Fruit fly (Drosophila melanogaster): Measurements from ENCODE around the gene CG43348.

CG43348 gene

dm6 chr2L:1217892-1218473 lies 18.8 kb downstream of the CG43348 start (continued):
- no peak for TF ChIP-seq CG4854 (GFP tag; optimal IDR thresholded peaks at IDR 0.05)
- peak; percentile 60; the same call in 1 of the 2 replicates for TF ChIP-seq Atf6 (GFP tag; IDR thresholded peaks at IDR 0.05)
- TF ChIP-seq zfh1 (GFP tag; IDR thresholded peaks at IDR 0.05), result no peak
- TF ChIP-seq nau (GFP tag; optimal IDR thresholded peaks at IDR 0.05), result no peak
- TF ChIP-seq CG6272 (GFP tag; IDR thresholded peaks at IDR 0.05), result no peak
- no peak for TF ChIP-seq B-H1 (GFP tag; IDR thresholded peaks at IDR 0.05)
- no peak for TF ChIP-seq fd3F (GFP tag; optimal IDR thresholded peaks at IDR 0.05)
- no peak for TF ChIP-seq CG33213 (GFP tag; optimal IDR thresholded peaks at IDR 0.05)
- TF ChIP-seq fd96Cb (tag; optimal IDR thresholded peaks at IDR 0.05), result no peak
- no peak for TF ChIP-seq Dip2 (GFP tag; IDR thresholded peaks at IDR 0.05)
- no peak for TF ChIP-seq CG9876 (GFP tag; optimal IDR thresholded peaks at IDR 0.05)
- no peak for TF ChIP-seq zf30C (GFP tag; optimal IDR thresholded peaks at IDR 0.05)
- TF ChIP-seq CG9817 (tag; optimal IDR thresholded peaks at IDR 0.05), result peak; percentile 7
- peak; percentile 40; the same call in 1 of the 2 replicates for TF ChIP-seq CG14014 (GFP tag; IDR thresholded peaks at IDR 0.05)
- TF ChIP-seq chinmo (GFP tag; IDR thresholded peaks at IDR 0.05; ENCODE audit: partially characterized antibody), result no peak
- no peak for TF ChIP-seq Mrtf (GFP tag; IDR thresholded peaks at IDR 0.05)
- TF ChIP-seq Nf-YB (GFP tag; optimal IDR thresholded peaks at IDR 0.05), result no peak
- TF ChIP-seq CG9215 (GFP tag; IDR thresholded peaks at IDR 0.05), result no peak
- no peak for TF ChIP-seq kay (GFP tag; optimal IDR thresholded peaks at IDR 0.05)
- TF ChIP-seq CG8944 (GFP tag; optimal IDR thresholded peaks at IDR 0.05), result no peak
- no peak for TF ChIP-seq Fer2 (tag; optimal IDR thresholded peaks at IDR 0.05)
- no peak for TF ChIP-seq odd (GFP tag; optimal IDR thresholded peaks at IDR 0.05)
- TF ChIP-seq stwl (tag; optimal IDR thresholded peaks at IDR 0.05), result no peak
- no peak for TF ChIP-seq sima (GFP tag; optimal IDR thresholded peaks at IDR 0.05)
- TF ChIP-seq CG4360 (GFP tag; IDR thresholded peaks at IDR 0.05), result no peak
- no peak for TF ChIP-seq CG2889 (GFP tag; IDR thresholded peaks at IDR 0.05)
- no peak for TF ChIP-seq Adf1 (GFP tag; IDR thresholded peaks at IDR 0.05)
- no peak for TF ChIP-seq Atf3 (GFP tag; optimal IDR thresholded peaks at IDR 0.05)
- no peak for TF ChIP-seq gcm2 (GFP tag; optimal IDR thresholded peaks at IDR 0.05)
- TF ChIP-seq CG3281 (GFP tag; optimal IDR thresholded peaks at IDR 0.05), result no peak
- TF ChIP-seq chn (GFP tag; optimal IDR thresholded peaks at IDR 0.05), result peak; percentile 12
- no peak for TF ChIP-seq ap (GFP tag; IDR thresholded peaks at IDR 0.05)
- no peak for TF ChIP-seq CG7786 (GFP tag; optimal IDR thresholded peaks at IDR 0.05)
- TF ChIP-seq peb (GFP tag; IDR thresholded peaks at IDR 0.05), result no peak
- TF ChIP-seq jumu (GFP tag; optimal IDR thresholded peaks at IDR 0.05), result no peak
- no peak for TF ChIP-seq hth (optimal IDR thresholded peaks at IDR 0.05)
- TF ChIP-seq bsh (GFP tag; optimal IDR thresholded peaks at IDR 0.05), result no peak
- TF ChIP-seq CG12942 (GFP tag; optimal IDR thresholded peaks at IDR 0.05), result no peak
- TF ChIP-seq CG2678 (tag; optimal IDR thresholded peaks at IDR 0.05), result no peak
- TF ChIP-seq CG9437 (GFP tag; optimal IDR thresholded peaks at IDR 0.05), result peak; percentile 31
- TF ChIP-seq CG31388 (GFP tag; optimal IDR thresholded peaks at IDR 0.05), result no peak
- TF ChIP-seq CG13624 (GFP tag; optimal IDR thresholded peaks at IDR 0.05), result no peak
- no peak for TF ChIP-seq HmgD (GFP tag; optimal IDR thresholded peaks at IDR 0.05)
- TF ChIP-seq CG7745 (tag; optimal IDR thresholded peaks at IDR 0.05), result no peak
- no peak for TF ChIP-seq pb (GFP tag; optimal IDR thresholded peaks at IDR 0.05)
- no peak for TF ChIP-seq CG11696 (GFP tag; IDR thresholded peaks at IDR 0.05)
- TF ChIP-seq disco-r (GFP tag; optimal IDR thresholded peaks at IDR 0.05), result no peak
- no peak for TF ChIP-seq Elba2 (GFP tag; optimal IDR thresholded peaks at IDR 0.05)
- TF ChIP-seq H15 (GFP tag; IDR thresholded peaks at IDR 0.05), result no peak
- no peak for TF ChIP-seq Lpt (GFP tag; optimal IDR thresholded peaks at IDR 0.05)
- no peak for TF ChIP-seq klu (GFP tag; IDR thresholded peaks at IDR 0.05)
- TF ChIP-seq NFAT (GFP tag; IDR thresholded peaks at IDR 0.05), result no peak
- no peak for TF ChIP-seq ac (GFP tag; optimal IDR thresholded peaks at IDR 0.05)

Data from whole organism, embryonic.